Fruit fly (Drosophila melanogaster) whole organism, adult: ENCODE results near the gene Grd.

ENCODE experiments used
- CG11617 ChIP-seq: fragments of 200-800 bp; sonication (Bioruptor generic); optimal IDR thresholded peaks from 2 replicates; lab custom pipeline; 2017; ENCODE audit warnings: mild to moderate bottlenecking, missing biosample characterization, missing genetic modification reagents, missing genetic modification characterization
- CG12768 ChIP-seq: fragments of 200-800 bp; sonication (Bioruptor generic); optimal IDR thresholded peaks from 2 replicates; lab custom pipeline; 2017; ENCODE audit warnings: missing biosample characterization, missing genetic modification characterization, mild to moderate bottlenecking, moderate library complexity, missing genetic modification reagents
- CG14711 ChIP-seq: fragments of 200-800 bp; sonication (Bioruptor generic); optimal IDR thresholded peaks from 2 replicates; lab custom pipeline; 2018; ENCODE audit warnings: missing biosample characterization, mild to moderate bottlenecking, missing genetic modification characterization, moderate library complexity
- CG1620 ChIP-seq: fragments of 200-800 bp; sonication (Bioruptor generic); optimal IDR thresholded peaks from 2 replicates; lab custom pipeline; 2016; ENCODE audit warnings: missing biosample characterization, missing genetic modification characterization
- CG33017 ChIP-seq: fragments of 200-800 bp; sonication (Bioruptor generic); optimal IDR thresholded peaks from 2 replicates; lab custom pipeline; 2018; ENCODE audit warnings: missing biosample characterization, mild to moderate bottlenecking, missing genetic modification characterization, moderate library complexity
- CG5204 ChIP-seq: fragments of 200-800 bp; sonication (Bioruptor generic); optimal IDR thresholded peaks from 2 replicates; lab custom pipeline; 2016; ENCODE audit warnings: missing biosample characterization, missing genetic modification characterization
- CG7045 ChIP-seq: fragments of 200-800 bp; sonication (Bioruptor generic); optimal IDR thresholded peaks from 2 replicates; lab custom pipeline; 2017; ENCODE audit warnings: missing biosample characterization, mild to moderate bottlenecking, missing genetic modification characterization
- CG7101 ChIP-seq: fragments of 200-800 bp; sonication (Bioruptor generic); optimal IDR thresholded peaks from 2 replicates; lab custom pipeline; 2018; ENCODE audit warnings: missing biosample characterization, mild to moderate bottlenecking, missing genetic modification characterization, moderate library complexity
- Clk ChIP-seq: fragments of 200-800 bp; sonication (Bioruptor generic); optimal IDR thresholded peaks from 2 replicates; lab custom pipeline; 2017; ENCODE audit warnings: missing biosample characterization, missing genetic modification characterization
- Crg-1 ChIP-seq: fragments of 200-800 bp; sonication (Bioruptor generic); optimal IDR thresholded peaks from 2 replicates; lab custom pipeline; 2016; ENCODE audit warnings: missing biosample characterization, missing genetic modification characterization
- Hr96 ChIP-seq: fragments of 200-800 bp; sonication (Bioruptor generic); optimal IDR thresholded peaks from 2 replicates; lab custom pipeline; 2016; ENCODE audit warnings: missing biosample characterization, missing genetic modification characterization
- Mnt ChIP-seq: fragments of 200-800 bp; sonication (Bioruptor generic); optimal IDR thresholded peaks from 2 replicates; lab custom pipeline; 2016; ENCODE audit warnings: missing biosample characterization, mild to moderate bottlenecking, missing genetic modification characterization
- bab1 ChIP-seq: fragments of 200-800 bp; sonication (Bioruptor generic); optimal IDR thresholded peaks from 3 replicates; lab custom pipeline; 2019; ENCODE audit warnings: missing biosample characterization, mild to moderate bottlenecking, missing genetic modification characterization, moderate library complexity
- cic ChIP-seq: fragments of 200-800 bp; sonication (Bioruptor generic); optimal IDR thresholded peaks from 2 replicates; lab custom pipeline; 2017; ENCODE audit warnings: missing biosample characterization, mild to moderate bottlenecking, missing genetic modification characterization, moderate library complexity
- cnc ChIP-seq, 2 experiments: fragments of >200 bp; optimal IDR thresholded peaks; 2 replicates each; lab custom pipeline; 2017
- kay ChIP-seq: fragments of 200-800 bp; sonication (Bioruptor generic); peaks from one replicate; lab custom pipeline; 2016; ENCODE audit warnings: missing biosample characterization, missing genetic modification characterization, borderline replicate concordance
- ovo ChIP-seq: fragments of 200-800 bp; sonication (Bioruptor generic); optimal IDR thresholded peaks from 2 replicates; lab custom pipeline; 2016; ENCODE audit warnings: missing biosample characterization, missing genetic modification characterization
- pad ChIP-seq: fragments of 200-800 bp; sonication (Bioruptor generic); optimal IDR thresholded peaks from 3 replicates; lab custom pipeline; 2017; ENCODE audit warnings: missing biosample characterization, missing genetic modification characterization, mild to moderate bottlenecking, moderate library complexity, missing genetic modification reagents
- tj ChIP-seq: fragments of 200-800 bp; sonication (Bioruptor generic); optimal IDR thresholded peaks from 3 replicates; lab custom pipeline; 2017; ENCODE audit warnings: missing biosample characterization, mild to moderate bottlenecking, missing genetic modification characterization, moderate library complexity
- toe ChIP-seq: fragments of 200-800 bp; sonication (Bioruptor generic); optimal IDR thresholded peaks from 2 replicates; lab custom pipeline; 2016; ENCODE audit warnings: missing biosample characterization, missing genetic modification characterization

Gene Grd

DNA sequence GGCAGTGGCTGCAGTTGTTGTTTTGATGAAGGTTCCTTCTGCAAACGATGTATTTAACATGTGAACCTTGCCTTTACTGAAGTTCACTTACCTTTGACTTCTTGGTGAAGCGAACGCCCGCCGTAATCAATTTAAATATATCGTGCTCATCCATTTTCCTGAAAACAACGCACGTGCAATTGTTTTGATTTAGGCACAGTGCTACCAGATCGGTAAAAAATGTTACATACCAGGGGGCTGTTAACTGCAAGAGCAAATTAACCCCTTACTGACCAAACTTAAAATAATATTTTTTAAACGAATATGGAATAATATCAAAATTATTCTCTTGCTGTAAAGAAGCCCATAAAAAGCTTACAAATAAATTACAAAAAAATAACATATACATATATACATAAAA lies 18.6 kb upstream of the Grd start, which contains the start of gene ais:
Gene ais, minus strand, starts transcription at position 205 of the 400 bp plus-strand sequence.
- TF ChIP-seq pad (GFP tag; lab: Kevin White, UChicago) (no peak), CG7101 (tag; lab: Kevin White, UChicago) (peak; percentile 55), CG14711 (no peak), toe (GFP tag; lab: Kevin White, UChicago) (peak; percentile 40), CG33017 (tag; lab: Kevin White, UChicago) (no peak), Hr96 (no peak), CG7045 (no peak), cnc (optimal IDR thresholded peaks at IDR 0.05; lab: Kevin White, UChicago) (no peak), CG12768 (GFP tag; lab: Kevin White, UChicago) (no peak), Mnt (GFP tag; lab: Kevin White, UChicago) (peak; percentile 98), kay (no peak), Crg-1 (GFP tag; lab: Kevin White, UChicago) (no peak), bab1 (no peak), CG1620 (GFP tag; lab: Kevin White, UChicago) (no peak), Clk (no peak), cic (GFP tag; lab: Kevin White, UChicago) (no peak), CG5204 (GFP tag; lab: Kevin White, UChicago) (peak; percentile 32), tj (GFP tag; lab: Kevin White, UChicago) (no peak), CG11617 (GFP tag; lab: Kevin White, UChicago) (peak; percentile 20), ovo (GFP tag; lab: Kevin White, UChicago) (no peak)

DNA sequence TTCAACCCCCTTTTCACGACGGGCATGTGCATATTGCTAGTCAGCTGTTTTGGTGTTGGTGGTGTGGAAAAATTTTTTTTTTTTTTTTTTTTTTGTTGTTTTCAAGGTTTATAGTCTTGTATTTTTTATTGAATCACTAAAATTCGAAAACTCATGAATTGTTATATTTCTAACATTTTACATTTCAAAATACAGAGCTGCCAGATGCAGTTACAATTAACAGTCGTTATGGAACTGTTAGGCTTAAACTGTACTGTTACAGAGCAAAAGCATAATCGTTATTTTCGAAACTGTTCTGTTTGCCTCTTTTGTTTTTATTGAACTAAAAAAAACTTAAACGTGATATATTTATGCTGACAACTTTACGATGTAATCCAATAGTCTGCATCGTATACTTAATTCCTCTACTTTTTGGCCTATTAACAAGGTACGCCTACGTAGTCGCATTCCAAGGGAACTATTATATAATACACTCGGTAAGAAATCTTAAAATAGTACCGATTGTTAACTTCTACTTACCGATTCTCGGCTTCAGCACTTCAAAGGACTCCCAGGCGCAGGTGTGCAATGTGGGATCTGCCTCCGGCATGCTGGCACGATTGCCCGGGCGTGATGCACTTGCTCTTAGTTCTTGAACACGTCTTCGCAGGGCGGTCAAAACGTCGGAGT lies 16.6 kb upstream of the Grd start, which contains the start of gene CG32187:
Gene CG32187, minus strand, starts transcription at position 9 of the 669 bp plus-strand sequence.
- TF ChIP-seq CG7045 (no peak), Mnt (GFP tag; lab: Kevin White, UChicago) (no peak)

DNA sequence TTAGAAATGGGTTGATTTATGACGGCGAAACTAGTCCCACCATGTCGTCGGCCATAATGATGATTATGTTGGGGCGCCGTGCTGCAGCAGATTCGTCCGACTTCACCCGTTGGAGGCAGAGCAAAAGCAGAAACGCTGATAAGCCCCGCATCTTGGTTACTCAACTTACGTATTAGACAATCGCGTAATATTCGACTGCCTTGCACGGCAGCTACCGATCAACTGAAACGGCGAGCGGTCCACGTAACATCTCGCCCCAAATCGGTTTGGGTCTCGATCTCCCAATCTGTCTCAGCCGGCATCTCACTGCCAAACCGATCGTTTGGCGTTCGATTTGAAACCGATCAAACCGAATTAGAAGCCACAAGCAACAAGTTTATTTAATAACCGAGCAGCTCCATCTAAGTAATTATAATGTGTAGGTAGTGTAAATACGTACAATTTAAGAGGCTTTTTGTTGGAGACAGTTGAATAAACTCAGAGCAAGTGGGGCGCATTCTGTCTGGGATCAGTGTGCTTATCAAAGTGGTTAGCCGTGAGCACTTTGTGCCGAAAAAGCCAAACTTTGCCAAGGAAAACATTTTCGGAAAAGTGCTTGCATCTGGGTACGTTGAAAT lies 14.4 kb upstream of the Grd start, which contains the start of gene CG32191:
Gene CG32191, minus strand, starts transcription at position 550 of the 617 bp plus-strand sequence.
- TF ChIP-seq kay (no peak), Mnt (GFP tag; lab: Kevin White, UChicago) (no peak), cnc (optimal IDR thresholded peaks at IDR 0.05; lab: Kevin White, UChicago) (no peak), Crg-1 (GFP tag; lab: Kevin White, UChicago) (no peak), CG7101 (tag; lab: Kevin White, UChicago) (no peak), CG5204 (GFP tag; lab: Kevin White, UChicago) (no peak), cic (GFP tag; lab: Kevin White, UChicago) (no peak), pad (GFP tag; lab: Kevin White, UChicago) (no peak), CG12768 (GFP tag; lab: Kevin White, UChicago) (no peak), bab1 (no peak), CG7045 (no peak), CG1620 (GFP tag; lab: Kevin White, UChicago) (no peak), CG33017 (tag; lab: Kevin White, UChicago) (no peak)

DNA sequence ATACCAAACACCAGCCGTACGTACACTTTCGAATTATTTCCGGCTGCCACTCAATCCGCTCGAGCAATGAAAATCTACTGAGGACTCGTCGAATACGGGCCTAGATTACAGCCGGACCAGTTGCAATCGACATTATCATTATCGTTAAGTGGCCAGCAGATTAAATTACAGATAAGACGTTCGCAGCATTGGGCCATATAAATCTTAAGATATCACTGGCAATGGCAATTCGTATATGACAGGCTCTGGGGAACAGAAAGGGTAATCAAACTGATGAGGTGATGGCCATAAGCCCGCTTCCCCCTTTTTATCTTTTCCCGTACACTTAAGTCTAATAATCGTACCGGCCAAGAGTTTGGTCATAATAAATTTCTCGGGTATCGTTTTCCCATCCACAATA lies 9.1 kb upstream of the Grd start, which contains the start of gene Cln3:
Gene Cln3, minus strand, starts transcription at position 84 of the 400 bp plus-strand sequence.
- TF ChIP-seq cnc (optimal IDR thresholded peaks at IDR 0.05; lab: Kevin White, UChicago), result no peak
- peak; percentile 79 for TF ChIP-seq CG33017 (tag; lab: Kevin White, UChicago)
- TF ChIP-seq CG7045, result peak; percentile 72
- no peak for TF ChIP-seq Clk
- no peak for TF ChIP-seq CG14711
- peak; percentile 74 for TF ChIP-seq CG12768 (GFP tag; lab: Kevin White, UChicago)
- TF ChIP-seq Crg-1 (GFP tag; lab: Kevin White, UChicago), result no peak
- no peak for TF ChIP-seq CG1620 (GFP tag; lab: Kevin White, UChicago)
- TF ChIP-seq CG5204 (GFP tag; lab: Kevin White, UChicago), result peak; percentile 48
- no peak for TF ChIP-seq ovo (GFP tag; lab: Kevin White, UChicago)
- peak; percentile 37 for TF ChIP-seq toe (GFP tag; lab: Kevin White, UChicago)
- TF ChIP-seq bab1, result no peak
- TF ChIP-seq tj (GFP tag; lab: Kevin White, UChicago), result peak; percentile 21
- TF ChIP-seq Hr96, result peak; percentile 32
- peak; percentile 6 for TF ChIP-seq CG11617 (GFP tag; lab: Kevin White, UChicago)
- TF ChIP-seq pad (GFP tag; lab: Kevin White, UChicago), result peak; percentile 41
- TF ChIP-seq cic (GFP tag; lab: Kevin White, UChicago), result peak; percentile 82
- TF ChIP-seq kay, result peak; percentile 6
- peak; percentile 8 for TF ChIP-seq Mnt (GFP tag; lab: Kevin White, UChicago)
- peak; percentile 32 for TF ChIP-seq CG7101 (tag; lab: Kevin White, UChicago)

DNA sequence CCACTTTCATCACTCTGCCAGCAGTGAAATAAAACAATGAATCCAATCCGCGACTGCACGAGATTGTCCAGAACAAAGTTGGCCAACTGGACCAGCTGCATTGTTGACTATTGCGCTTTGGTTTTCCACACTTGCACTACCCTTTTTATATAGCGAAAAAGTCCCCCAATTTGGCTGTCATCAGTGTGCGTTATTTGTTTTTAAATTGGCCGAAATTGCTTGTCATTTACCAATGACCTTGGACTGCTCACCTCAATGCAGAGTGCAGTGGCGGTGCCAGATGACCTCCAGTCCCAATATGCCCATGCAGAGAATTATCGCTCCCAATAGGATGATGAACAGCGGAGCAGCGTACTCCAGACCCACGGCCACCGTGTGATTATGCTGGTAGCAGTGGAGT lies 5.3 kb upstream of the Grd start, which contains the start of gene Ir75a:
Gene Ir75a, minus strand, starts transcription at position 101 of the 400 bp plus-strand sequence.
- TF ChIP-seq CG12768 (GFP tag; lab: Kevin White, UChicago), result no peak
- TF ChIP-seq CG14711, result no peak
- no peak for TF ChIP-seq Mnt (GFP tag; lab: Kevin White, UChicago)
- TF ChIP-seq CG11617 (GFP tag; lab: Kevin White, UChicago), result no peak
- no peak for TF ChIP-seq cic (GFP tag; lab: Kevin White, UChicago)
- no peak for TF ChIP-seq ovo (GFP tag; lab: Kevin White, UChicago)

DNA sequence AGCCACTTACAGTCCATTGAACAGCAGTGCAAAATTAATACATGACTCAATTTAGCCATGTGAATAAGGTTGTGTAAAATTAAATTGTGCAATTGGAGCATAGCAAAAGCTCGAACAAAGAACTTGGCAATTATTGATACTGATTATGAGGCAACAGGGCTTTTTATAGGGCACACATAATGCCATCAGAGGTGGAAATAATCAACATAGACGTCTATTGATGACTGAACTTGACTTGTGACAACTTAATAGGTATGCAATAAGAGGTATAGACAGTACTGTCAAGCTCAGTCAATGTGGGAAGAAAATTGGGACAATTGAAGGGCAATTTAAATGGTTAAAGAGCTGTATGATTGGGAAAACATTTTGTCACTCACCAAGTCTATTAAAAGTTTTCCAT lies 3.0 kb upstream of the Grd start, which contains the start of gene Ir75b:
Gene Ir75b, minus strand, starts transcription at position 101 of the 400 bp plus-strand sequence.
- no peak for TF ChIP-seq pad (GFP tag; lab: Kevin White, UChicago)
- TF ChIP-seq CG7101 (tag; lab: Kevin White, UChicago), result no peak
- TF ChIP-seq CG12768 (GFP tag; lab: Kevin White, UChicago), result no peak
- TF ChIP-seq CG5204 (GFP tag; lab: Kevin White, UChicago), result no peak
- TF ChIP-seq Clk, result no peak
- no peak for TF ChIP-seq Hr96
- no peak for TF ChIP-seq Mnt (GFP tag; lab: Kevin White, UChicago)
- no peak for TF ChIP-seq ovo (GFP tag; lab: Kevin White, UChicago)
- no peak for TF ChIP-seq toe (GFP tag; lab: Kevin White, UChicago)
- no peak for TF ChIP-seq bab1
- no peak for TF ChIP-seq CG33017 (tag; lab: Kevin White, UChicago)
- TF ChIP-seq CG1620 (GFP tag; lab: Kevin White, UChicago), result no peak
- no peak for TF ChIP-seq cic (GFP tag; lab: Kevin White, UChicago)
